Fruit fly (Drosophila melanogaster): ENCODE measurements around the gene CG6937.

DNA sequence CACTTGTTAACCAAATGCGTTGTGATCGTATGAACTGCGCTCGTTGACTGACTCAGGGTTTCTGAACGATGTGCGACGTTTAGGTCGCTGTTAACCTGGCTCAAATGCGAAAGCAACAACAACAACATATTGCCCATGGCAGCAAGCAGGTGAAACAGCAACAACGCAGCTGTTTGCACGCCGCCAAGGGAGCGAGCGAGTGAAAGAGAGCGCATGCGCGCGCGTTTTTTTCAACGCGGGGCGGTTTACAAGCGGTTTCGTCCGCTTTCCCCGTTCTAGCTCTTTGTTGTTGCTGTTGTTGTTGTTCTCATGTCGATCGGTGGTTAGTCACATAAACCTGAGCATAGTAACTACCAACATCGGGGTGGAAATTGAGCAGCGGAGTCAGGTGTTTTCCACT lies 48.4 kb downstream of the CG6937 start:
- no peak for TF ChIP-seq CTCF (optimal IDR thresholded peaks at IDR 0.05)
- no peak for TF ChIP-seq CG8478 (optimal IDR thresholded peaks at IDR 0.05)
